Worm (Caenorhabditis elegans) whole organism, L1 larva: Measurements from ENCODE around the gene C33D9.8.

Experiments
- C16A3.4 ChIP-seq: fragments of 150-350 bp; optimal IDR thresholded peaks from 2 replicates; lab custom pipeline; 2014; ENCODE audit warnings: missing biosample characterization, missing genetic modification characterization
- Y116A8C.19 ChIP-seq: sonication (generic microtip); optimal IDR thresholded peaks from 2 replicates; lab custom pipeline; 2016; ENCODE audit warnings: missing compliant biosample characterization, missing genetic modification characterization, borderline replicate concordance
- aha-1 ChIP-seq: fragments of 150-350 bp; optimal IDR thresholded peaks from 2 replicates; lab custom pipeline; 2014; ENCODE audit warnings: missing biosample characterization, missing genetic modification characterization
- alr-1 ChIP-seq: fragments of 200-800 bp; sonication (Bioruptor generic); optimal IDR thresholded peaks from 2 replicates; lab custom pipeline; 2018; ENCODE audit warnings: borderline replicate concordance, mild to moderate bottlenecking, missing genetic modification characterization, missing compliant biosample characterization
- blmp-1 ChIP-seq: fragments of 150-350 bp; optimal IDR thresholded peaks from 2 replicates; lab custom pipeline; 2014; ENCODE audit warnings: missing biosample characterization, missing genetic modification characterization
- ceh-82 ChIP-seq, 3 experiments: fragments of 150-350 bp in 1 of 3; sonication (generic microtip) in 2 of 3; optimal IDR thresholded peaks; 2 replicates each; lab custom pipeline; 2014 to 2017; ENCODE audit warnings: missing biosample characterization in 3 of 3, missing genetic modification characterization in 3 of 3
- ceh-88 ChIP-seq: fragments of 200-800 bp; sonication (Bioruptor generic); IDR thresholded peaks from 2 replicates; pipeline ENCODE4 v1.3.6; 2022; ENCODE audit warnings: missing genetic modification characterization, missing compliant biosample characterization
- ceh-90 ChIP-seq: sonication (generic microtip); optimal IDR thresholded peaks from 2 replicates; lab custom pipeline; 2016; ENCODE audit warnings: missing genetic modification characterization, missing compliant biosample characterization
- ces-1 ChIP-seq: fragments of 150-350 bp; optimal IDR thresholded peaks from 2 replicates; lab custom pipeline; 2014; ENCODE audit warnings: missing biosample characterization, missing genetic modification reagents, missing genetic modification characterization
- dpl-1 ChIP-seq, 3 experiments: fragments of 150-350 bp in 2 of 3; sonication (generic microtip) in 1 of 3; optimal IDR thresholded peaks; 2 replicates each; lab custom pipeline; 2014 to 2017; ENCODE audit warnings: missing biosample characterization in 3 of 3, missing genetic modification characterization in 3 of 3, missing genetic modification reagents in 3 of 3
- dsc-1 ChIP-seq: sonication (generic microtip); optimal IDR thresholded peaks from 2 replicates; lab custom pipeline; 2016; ENCODE audit warnings: mild to moderate bottlenecking, missing genetic modification characterization, missing compliant biosample characterization
- efl-1 ChIP-seq, 4 experiments: fragments of 150-350 bp; optimal IDR thresholded peaks in 3 of 4; peaks in 1 of 4; 1 replicate in 1 of 4; 2 replicates in 3 of 4; lab custom pipeline; 2014; ENCODE audit warnings: missing biosample characterization in 2 of 4, missing genetic modification characterization in 2 of 4, missing genetic modification reagents in 2 of 4
- egl-13 ChIP-seq: sonication (generic microtip); optimal IDR thresholded peaks from 2 replicates; lab custom pipeline; 2016; ENCODE audit warnings: missing genotype, missing genetic modification reagents, missing genetic modification characterization, missing compliant biosample characterization
- egl-27 ChIP-seq, 2 experiments: fragments of 150-350 bp in 1 of 2; sonication (generic microtip); optimal IDR thresholded peaks; 3 replicates each; lab custom pipeline; 2017 to 2018; ENCODE audit warnings: missing biosample characterization in 2 of 2, missing genetic modification characterization in 2 of 2, missing genetic modification reagents in 2 of 2
- elt-2 ChIP-seq: sonication (generic microtip); optimal IDR thresholded peaks from 2 replicates; lab custom pipeline; 2016; ENCODE audit warnings: missing genetic modification characterization, mild to moderate bottlenecking, inconsistent platforms, missing compliant biosample characterization, missing genetic modification reagents
- elt-3 ChIP-seq, 6 experiments: fragments of 150-350 bp in 1 of 6; sonication (generic microtip); optimal IDR thresholded peaks; 2 replicates each; lab custom pipeline; 2017 to 2018; ENCODE audit warnings: missing biosample characterization in 6 of 6, missing genetic modification characterization in 6 of 6, inconsistent platforms in 1 of 6
- fkh-4 ChIP-seq: sonication (generic microtip); optimal IDR thresholded peaks from 2 replicates; lab custom pipeline; 2016; ENCODE audit warnings: missing compliant biosample characterization, missing genetic modification characterization, borderline replicate concordance
- fkh-8 ChIP-seq: sonication (generic microtip); optimal IDR thresholded peaks from 2 replicates; lab custom pipeline; 2016; ENCODE audit warnings: mild to moderate bottlenecking, missing genetic modification characterization, missing compliant biosample characterization
- irx-1 ChIP-seq: sonication (generic microtip); optimal IDR thresholded peaks from 2 replicates; lab custom pipeline; 2016; ENCODE audit warnings: missing genetic modification characterization, missing compliant biosample characterization
- isw-1 ChIP-seq: fragments of 200-800 bp; sonication (Bioruptor generic); IDR thresholded peaks from 2 replicates; pipeline ENCODE4 v1.3.6; 2022; ENCODE audit warnings: missing genetic modification characterization, missing compliant biosample characterization
- lin-13 ChIP-seq: fragments of 150-350 bp; optimal IDR thresholded peaks from 2 replicates; lab custom pipeline; 2014; ENCODE audit warnings: missing biosample characterization, missing genetic modification reagents, missing genetic modification characterization
- lin-14 ChIP-seq: fragments of 200-800 bp; sonication (Bioruptor generic); optimal IDR thresholded peaks from 2 replicates; lab custom pipeline; 2018; ENCODE audit warnings: mild to moderate bottlenecking, missing genetic modification characterization, moderate library complexity, missing compliant biosample characterization
- lin-35 ChIP-seq, 2 experiments: fragments of 150-350 bp; optimal IDR thresholded peaks; 2 replicates each; lab custom pipeline; 2014; ENCODE audit warnings: missing biosample characterization in 2 of 2, missing genetic modification characterization in 2 of 2, missing genetic modification reagents in 2 of 2
- lin-39 ChIP-seq: fragments of 150-350 bp; optimal IDR thresholded peaks from 2 replicates; lab custom pipeline; 2014; ENCODE audit warnings: missing biosample characterization, missing genetic modification reagents, missing genetic modification characterization
- lir-3 ChIP-seq: sonication (generic microtip); optimal IDR thresholded peaks from 2 replicates; lab custom pipeline; 2016; ENCODE audit warnings: mild to moderate bottlenecking, missing genetic modification characterization, moderate library complexity, missing compliant biosample characterization; ENCODE audit not compliant: poor library complexity
- lsy-2 ChIP-seq, 2 experiments: fragments of 150-350 bp; optimal IDR thresholded peaks; 2 replicates each; lab custom pipeline; 2014; ENCODE audit warnings: missing biosample characterization in 2 of 2, missing genetic modification characterization in 2 of 2
- mdl-1 ChIP-seq, 2 experiments: fragments of 150-350 bp; optimal IDR thresholded peaks; 2 replicates each; lab custom pipeline; 2014 to 2017; ENCODE audit warnings: missing biosample characterization in 2 of 2, missing genetic modification characterization in 2 of 2, inconsistent platforms in 1 of 2
- mep-1 ChIP-seq: fragments of 150-350 bp; optimal IDR thresholded peaks from 2 replicates; lab custom pipeline; 2014; ENCODE audit warnings: missing biosample characterization, missing genetic modification characterization
- nhr-20 ChIP-seq: sonication (generic microtip); optimal IDR thresholded peaks from 2 replicates; lab custom pipeline; 2016; ENCODE audit warnings: mild to moderate bottlenecking, missing genetic modification characterization, missing compliant biosample characterization
- nhr-71 ChIP-seq: sonication (generic microtip); optimal IDR thresholded peaks from 2 replicates; lab custom pipeline; 2016; ENCODE audit warnings: mild to moderate bottlenecking, missing genetic modification characterization, moderate library complexity, missing compliant biosample characterization
- nhr-77 ChIP-seq: fragments of 150-350 bp; optimal IDR thresholded peaks from 2 replicates; lab custom pipeline; 2014; ENCODE audit warnings: missing biosample characterization, missing genetic modification characterization
- nhr-85 ChIP-seq: sonication (generic microtip); peaks from one replicate; lab custom pipeline; 2016; ENCODE audit warnings: missing genetic modification characterization, inconsistent platforms, missing compliant biosample characterization
- pag-3 ChIP-seq: sonication (generic microtip); optimal IDR thresholded peaks from 2 replicates; lab custom pipeline; 2017; ENCODE audit warnings: missing genetic modification characterization, mild to moderate bottlenecking, missing compliant biosample characterization, antibody characterized with exemption, borderline replicate concordance; ENCODE audit not compliant: insufficient read depth
- pax-3 ChIP-seq: fragments of 200-800 bp; sonication (Bioruptor generic); optimal IDR thresholded peaks from 2 replicates; lab custom pipeline; 2018; ENCODE audit warnings: mild to moderate bottlenecking, missing genetic modification characterization, moderate library complexity, missing compliant biosample characterization
- rnt-1 ChIP-seq: sonication (generic microtip); optimal IDR thresholded peaks from 2 replicates; lab custom pipeline; 2016; ENCODE audit warnings: mild to moderate bottlenecking, missing genetic modification characterization, moderate library complexity, missing compliant biosample characterization
- skn-1 ChIP-seq: fragments of 150-350 bp; optimal IDR thresholded peaks from 2 replicates; lab custom pipeline; 2014; ENCODE audit warnings: missing biosample characterization, missing genetic modification characterization
- snu-23 ChIP-seq: sonication (generic microtip); optimal IDR thresholded peaks from 2 replicates; lab custom pipeline; 2016; ENCODE audit warnings: missing genetic modification characterization, missing compliant biosample characterization
- sox-4 ChIP-seq: sonication (generic microtip); optimal IDR thresholded peaks from 2 replicates; lab custom pipeline; 2016; ENCODE audit warnings: missing genetic modification characterization, missing compliant biosample characterization
- sptf-1 ChIP-seq: fragments of 150-350 bp; optimal IDR thresholded peaks from 2 replicates; lab custom pipeline; 2014; ENCODE audit warnings: missing biosample characterization, missing genetic modification characterization
- swsn-7 ChIP-seq: sonication (generic microtip); optimal IDR thresholded peaks from 2 replicates; lab custom pipeline; 2016; ENCODE audit warnings: missing genetic modification characterization, missing compliant biosample characterization
- tbx-2 ChIP-seq: sonication (generic microtip); optimal IDR thresholded peaks from 2 replicates; lab custom pipeline; 2016; ENCODE audit warnings: missing genetic modification characterization, missing compliant biosample characterization
- tlp-1 ChIP-seq: fragments of 150-350 bp; optimal IDR thresholded peaks from 2 replicates; lab custom pipeline; 2014; ENCODE audit warnings: missing biosample characterization, missing genetic modification characterization
- unc-30 ChIP-seq: sonication (generic microtip); optimal IDR thresholded peaks from 2 replicates; lab custom pipeline; 2017; ENCODE audit warnings: missing biosample characterization, missing genetic modification characterization
- unc-86 ChIP-seq: sonication (generic microtip); optimal IDR thresholded peaks from 2 replicates; lab custom pipeline; 2016; ENCODE audit warnings: missing genetic modification characterization, missing compliant biosample characterization
- unc-98 ChIP-seq: fragments of 200-800 bp; sonication (Bioruptor generic); IDR thresholded peaks from 2 replicates; pipeline ENCODE4 v1.3.6; 2022; ENCODE audit warnings: missing genetic modification characterization, missing compliant biosample characterization
- xbp-1 ChIP-seq: sonication (generic microtip); optimal IDR thresholded peaks from 2 replicates; lab custom pipeline; 2016; ENCODE audit warnings: missing genetic modification characterization, missing compliant biosample characterization
- zag-1 ChIP-seq: fragments of 150-350 bp; optimal IDR thresholded peaks from 2 replicates; lab custom pipeline; 2014; ENCODE audit warnings: missing biosample characterization, missing genetic modification characterization
- zip-4 ChIP-seq: fragments of 200-800 bp; sonication (Bioruptor generic); optimal IDR thresholded peaks from 2 replicates; lab custom pipeline; 2018; ENCODE audit warnings: mild to moderate bottlenecking, missing genetic modification characterization, moderate library complexity, missing compliant biosample characterization

The C33D9.8 gene

ce11 chrIV:8784855-8785327 lies 1.7 kb downstream of the C33D9.8 start, which contains the start of gene C33D9.13:
Gene C33D9.13 (minus strand): TSS chrIV:8785277.
- TF ChIP-seq tlp-1 (tag; lab: Kevin White, UChicago) = no peak
- no peak for TF ChIP-seq lin-39 (tag; lab: Kevin White, UChicago)
- TF ChIP-seq zip-4 (GFP tag; lab: Kevin White, UChicago) = peak; percentile 53
- TF ChIP-seq ces-1 = no peak
- no peak for TF ChIP-seq unc-98 (GFP tag; lab: Robert Waterston, UW)
- TF ChIP-seq isw-1 (GFP tag; lab: Robert Waterston, UW) = no peak
- peak; percentile 32 for TF ChIP-seq skn-1
- TF ChIP-seq unc-30 (tag; lab: Kevin White, UChicago) = no peak
- no peak for TF ChIP-seq ceh-82 (tag; optimal IDR thresholded peaks at IDR 0.05; lab: Kevin White, UChicago)
- TF ChIP-seq nhr-20 (tag; lab: Kevin White, UChicago) = no peak
- TF ChIP-seq, all 84 proteins: peak for 2

ce11 chrIV:8782172-8782571 lies 4.4 kb downstream of the C33D9.8 start:
- TF ChIP-seq tbx-2 (tag; lab: Kevin White, UChicago) (peak; percentile 58), nhr-20 (tag; lab: Kevin White, UChicago) (peak; percentile 81), pag-3 (peak; percentile 78), alr-1 (tag; lab: Kevin White, UChicago) (no peak), lir-3 (tag; lab: Kevin White, UChicago) (peak; percentile 30), sox-4 (tag; lab: Kevin White, UChicago) (no peak), nhr-71 (tag; lab: Kevin White, UChicago) (peak; percentile 86), efl-1 (optimal IDR thresholded peaks at IDR 0.05; lab: Kevin White, UChicago) (peak; percentile 68 to 70), efl-1 (GFP tag; optimal IDR thresholded peaks at IDR 0.05 in 1 of 2; lab: Kevin White, UChicago) (peak; percentile 32 to 94), fkh-4 (tag; lab: Kevin White, UChicago) (no peak), skn-1 (peak; percentile 49), swsn-7 (peak; percentile 56), lin-13 (GFP tag; lab: Kevin White, UChicago) (peak; percentile 39), aha-1 (no peak), Y116A8C.19 (tag; lab: Kevin White, UChicago) (no peak), lsy-2 (tag; optimal IDR thresholded peaks at IDR 0.05; lab: Kevin White, UChicago) (peak; percentile 71 to 83), snu-23 (GFP tag; lab: Kevin White, UChicago) (peak; percentile 84), lin-35 (GFP tag; optimal IDR thresholded peaks at IDR 0.05; lab: Kevin White, UChicago) (peak; percentile 52 to 83), unc-86 (peak; percentile 49), unc-98 (GFP tag; lab: Robert Waterston, UW) (no peak), C16A3.4 (tag; lab: Kevin White, UChicago) (peak; percentile 83), pax-3 (tag; lab: Kevin White, UChicago) (no peak), lin-14 (GFP tag; lab: Kevin White, UChicago) (peak; percentile 97), ceh-88 (GFP tag; lab: Robert Waterston, UW) (no peak), ceh-90 (no peak), nhr-77 (tag; lab: Kevin White, UChicago) (peak; percentile 75), sptf-1 (tag; lab: Kevin White, UChicago) (no peak), rnt-1 (tag; lab: Kevin White, UChicago) (peak; percentile 62), fkh-8 (tag; lab: Kevin White, UChicago) (no peak), mdl-1 (tag; optimal IDR thresholded peaks at IDR 0.05; lab: Kevin White, UChicago) (peak in 1 of 2 experiments; percentile 85), xbp-1 (tag; lab: Kevin White, UChicago) (peak; percentile 61), dsc-1 (tag; lab: Kevin White, UChicago) (peak; percentile 27), dpl-1 (GFP tag; optimal IDR thresholded peaks at IDR 0.05; lab: Kevin White, UChicago) (peak; percentile 40 to 59 (median 53)), zag-1 (tag; lab: Kevin White, UChicago) (no peak), elt-3 (tag; optimal IDR thresholded peaks at IDR 0.05; lab: Kevin White, UChicago) (peak in 2 of 6 experiments; percentile 35 to 56), blmp-1 (tag; lab: Kevin White, UChicago) (peak; percentile 95), egl-13 (tag; lab: Kevin White, UChicago) (no peak), egl-27 (tag; optimal IDR thresholded peaks at IDR 0.05; lab: Kevin White, UChicago) (peak; percentile 28 to 56), irx-1 (peak; percentile 62), mep-1 (tag; lab: Kevin White, UChicago) (peak; percentile 80), isw-1 (GFP tag; lab: Robert Waterston, UW) (peak; percentile 15; the same call in 1 of the 2 replicates), elt-2 (tag; lab: Kevin White, UChicago) (peak; percentile 43), ceh-82 (tag; optimal IDR thresholded peaks at IDR 0.05; lab: Kevin White, UChicago) (peak; percentile 7 to 70 (median 18)), nhr-85 (tag; lab: Kevin White, UChicago) (peak; percentile 99)
